Worm (Caenorhabditis elegans): ENCODE measurements around the gene arrd-14.

DNA sequence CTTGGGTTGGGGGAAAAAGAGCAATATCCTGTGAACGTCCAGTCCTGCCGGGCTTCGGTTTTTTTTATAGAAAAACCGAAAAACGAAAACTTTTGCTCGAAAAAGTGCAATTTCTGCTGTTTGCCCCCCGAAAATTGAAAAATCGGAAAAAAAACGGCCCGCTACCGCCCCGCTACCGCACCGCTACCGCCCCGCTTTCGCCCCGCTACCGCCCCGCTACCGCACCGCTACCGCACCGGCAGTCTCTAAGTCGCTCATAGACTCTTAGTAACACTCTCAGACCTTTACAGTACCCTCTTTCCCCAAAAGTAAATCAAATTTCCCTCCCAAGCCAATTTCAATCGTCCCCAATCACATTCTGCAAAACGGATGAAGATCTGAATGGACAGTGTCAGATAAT lies 43.0 kb downstream of the arrd-14 start:
- TF ChIP-seq ekl-4 (GFP tag; IDR thresholded peaks at IDR 0.05), result no peak
- TF ChIP-seq madf-3 (GFP tag; IDR thresholded peaks at IDR 0.05), result no peak
- TF ChIP-seq aptf-3 (GFP tag; IDR thresholded peaks at IDR 0.05), result no peak
- no peak for TF ChIP-seq him-1 (tag; optimal IDR thresholded peaks at IDR 0.05)
- no peak for TF ChIP-seq nfya-1 (tag; optimal IDR thresholded peaks at IDR 0.05; ENCODE audit: borderline replicate concordance, insufficient read depth)
- no peak for TF ChIP-seq ztf-22 (GFP tag; optimal IDR thresholded peaks at IDR 0.05)
- TF ChIP-seq akir-1 (GFP tag; optimal IDR thresholded peaks at IDR 0.05), result no peak
- no peak for TF ChIP-seq C17E4.6 (GFP tag; IDR thresholded peaks at IDR 0.05)
- TF ChIP-seq ceh-58 (GFP tag; IDR thresholded peaks at IDR 0.05), result no peak
- TF ChIP-seq mes-4 (tag; optimal IDR thresholded peaks at IDR 0.05), result no peak
- TF ChIP-seq ztf-26 (tag; optimal IDR thresholded peaks at IDR 0.05), result no peak
- TF ChIP-seq lin-54 (GFP tag; optimal IDR thresholded peaks at IDR 0.05), result no peak
- TF ChIP-seq unc-130 (GFP tag; optimal IDR thresholded peaks at IDR 0.05), result no peak
- TF ChIP-seq attf-5 (GFP tag; optimal IDR thresholded peaks at IDR 0.05), result no peak

Data from whole organism, young adult.